Fruit fly (Drosophila melanogaster) whole organism, adult: Measurements from ENCODE around the gene CCDC53.
A peak's percentile ranks its signal among the peaks of the same experiment; 100 is the strongest.

Experiments used
- CG11617 ChIP-seq: fragments of 200-800 bp; sonication (Bioruptor generic); optimal IDR thresholded peaks from 2 replicates; lab custom pipeline; 2017; ENCODE audit warnings: mild to moderate bottlenecking, missing biosample characterization, missing genetic modification reagents, missing genetic modification characterization
- CG12768 ChIP-seq: fragments of 200-800 bp; sonication (Bioruptor generic); optimal IDR thresholded peaks from 2 replicates; lab custom pipeline; 2017; ENCODE audit warnings: missing biosample characterization, missing genetic modification characterization, mild to moderate bottlenecking, moderate library complexity, missing genetic modification reagents
- CG14711 ChIP-seq: fragments of 200-800 bp; sonication (Bioruptor generic); optimal IDR thresholded peaks from 2 replicates; lab custom pipeline; 2018; ENCODE audit warnings: missing biosample characterization, mild to moderate bottlenecking, missing genetic modification characterization, moderate library complexity
- CG1620 ChIP-seq: fragments of 200-800 bp; sonication (Bioruptor generic); optimal IDR thresholded peaks from 2 replicates; lab custom pipeline; 2016; ENCODE audit warnings: missing biosample characterization, missing genetic modification characterization
- CG33017 ChIP-seq: fragments of 200-800 bp; sonication (Bioruptor generic); optimal IDR thresholded peaks from 2 replicates; lab custom pipeline; 2018; ENCODE audit warnings: missing biosample characterization, mild to moderate bottlenecking, missing genetic modification characterization, moderate library complexity
- CG5204 ChIP-seq: fragments of 200-800 bp; sonication (Bioruptor generic); optimal IDR thresholded peaks from 2 replicates; lab custom pipeline; 2016; ENCODE audit warnings: missing biosample characterization, missing genetic modification characterization
- CG7045 ChIP-seq: fragments of 200-800 bp; sonication (Bioruptor generic); optimal IDR thresholded peaks from 2 replicates; lab custom pipeline; 2017; ENCODE audit warnings: missing biosample characterization, mild to moderate bottlenecking, missing genetic modification characterization
- CG7101 ChIP-seq: fragments of 200-800 bp; sonication (Bioruptor generic); optimal IDR thresholded peaks from 2 replicates; lab custom pipeline; 2018; ENCODE audit warnings: missing biosample characterization, mild to moderate bottlenecking, missing genetic modification characterization, moderate library complexity
- Clk ChIP-seq: fragments of 200-800 bp; sonication (Bioruptor generic); optimal IDR thresholded peaks from 2 replicates; lab custom pipeline; 2017; ENCODE audit warnings: missing biosample characterization, missing genetic modification characterization
- Crg-1 ChIP-seq: fragments of 200-800 bp; sonication (Bioruptor generic); optimal IDR thresholded peaks from 2 replicates; lab custom pipeline; 2016; ENCODE audit warnings: missing biosample characterization, missing genetic modification characterization
- Hr96 ChIP-seq: fragments of 200-800 bp; sonication (Bioruptor generic); optimal IDR thresholded peaks from 2 replicates; lab custom pipeline; 2016; ENCODE audit warnings: missing biosample characterization, missing genetic modification characterization
- Mnt ChIP-seq: fragments of 200-800 bp; sonication (Bioruptor generic); optimal IDR thresholded peaks from 2 replicates; lab custom pipeline; 2016; ENCODE audit warnings: missing biosample characterization, mild to moderate bottlenecking, missing genetic modification characterization
- bab1 ChIP-seq: fragments of 200-800 bp; sonication (Bioruptor generic); optimal IDR thresholded peaks from 3 replicates; lab custom pipeline; 2019; ENCODE audit warnings: missing biosample characterization, mild to moderate bottlenecking, missing genetic modification characterization, moderate library complexity
- cic ChIP-seq: fragments of 200-800 bp; sonication (Bioruptor generic); optimal IDR thresholded peaks from 2 replicates; lab custom pipeline; 2017; ENCODE audit warnings: missing biosample characterization, mild to moderate bottlenecking, missing genetic modification characterization, moderate library complexity
- cnc ChIP-seq, 2 experiments: fragments of >200 bp; optimal IDR thresholded peaks; 2 replicates each; lab custom pipeline; 2017
- kay ChIP-seq: fragments of 200-800 bp; sonication (Bioruptor generic); peaks from one replicate; lab custom pipeline; 2016; ENCODE audit warnings: missing biosample characterization, missing genetic modification characterization, borderline replicate concordance
- ovo ChIP-seq: fragments of 200-800 bp; sonication (Bioruptor generic); optimal IDR thresholded peaks from 2 replicates; lab custom pipeline; 2016; ENCODE audit warnings: missing biosample characterization, missing genetic modification characterization
- pad ChIP-seq: fragments of 200-800 bp; sonication (Bioruptor generic); optimal IDR thresholded peaks from 3 replicates; lab custom pipeline; 2017; ENCODE audit warnings: missing biosample characterization, missing genetic modification characterization, mild to moderate bottlenecking, moderate library complexity, missing genetic modification reagents
- tj ChIP-seq: fragments of 200-800 bp; sonication (Bioruptor generic); optimal IDR thresholded peaks from 3 replicates; lab custom pipeline; 2017; ENCODE audit warnings: missing biosample characterization, mild to moderate bottlenecking, missing genetic modification characterization, moderate library complexity
- toe ChIP-seq: fragments of 200-800 bp; sonication (Bioruptor generic); optimal IDR thresholded peaks from 2 replicates; lab custom pipeline; 2016; ENCODE audit warnings: missing biosample characterization, missing genetic modification characterization

CCDC53 gene

DNA sequence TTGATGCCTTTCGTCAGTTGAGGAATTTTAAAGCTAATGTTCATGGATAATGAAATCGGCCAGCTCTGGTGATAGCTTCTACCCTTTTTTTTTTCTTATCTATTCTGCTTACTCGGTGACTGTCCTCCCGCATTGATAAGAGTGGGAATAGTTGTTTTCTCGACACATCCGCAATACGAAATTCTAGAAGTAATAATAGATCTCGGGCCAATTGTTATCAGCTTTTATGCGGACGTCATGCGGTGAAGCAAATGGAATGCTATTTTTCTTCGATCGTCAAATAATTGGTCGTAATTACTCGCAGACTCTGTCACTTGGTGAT lies 46.5 kb downstream of the CCDC53 start:
- TF ChIP-seq cnc (optimal IDR thresholded peaks at IDR 0.05; lab: Kevin White, UChicago) (peak in 1 of 2 experiments; percentile 44), kay (GFP tag; lab: Kevin White, UChicago) (peak; percentile 68), cic (no peak), ovo (GFP tag; lab: Kevin White, UChicago) (no peak), Hr96 (GFP tag; lab: Kevin White, UChicago) (no peak), CG7045 (no peak), CG11617 (GFP tag; lab: Kevin White, UChicago) (peak; percentile 10), Clk (GFP tag; lab: Kevin White, UChicago) (no peak)

- TF ChIP-seq Crg-1 (GFP tag; lab: Kevin White, UChicago), result no peak
- no peak for TF ChIP-seq Hr96 (GFP tag; lab: Kevin White, UChicago)
- TF ChIP-seq kay (GFP tag; lab: Kevin White, UChicago), result no peak
- TF ChIP-seq pad, result no peak
- TF ChIP-seq CG33017 (tag; lab: Kevin White, UChicago), result peak; percentile 62
- peak; percentile 36 for TF ChIP-seq CG12768 (GFP tag; lab: Kevin White, UChicago)
- no peak for TF ChIP-seq CG5204 (GFP tag; lab: Kevin White, UChicago)
- TF ChIP-seq ovo (GFP tag; lab: Kevin White, UChicago), result no peak
- TF ChIP-seq CG1620 (GFP tag; lab: Kevin White, UChicago), result no peak
- TF ChIP-seq cic, result peak; percentile 61
- TF ChIP-seq cnc (optimal IDR thresholded peaks at IDR 0.05; lab: Kevin White, UChicago), result no peak
- TF ChIP-seq Clk (GFP tag; lab: Kevin White, UChicago), result no peak
- no peak for TF ChIP-seq CG7045
- TF ChIP-seq bab1 (GFP tag; lab: Kevin White, UChicago), result peak; percentile 21
- TF ChIP-seq CG14711, result peak; percentile 24
- TF ChIP-seq tj (GFP tag; lab: Kevin White, UChicago), result peak; percentile 80
- no peak for TF ChIP-seq toe (GFP tag; lab: Kevin White, UChicago)
- peak; percentile 55 for TF ChIP-seq CG11617 (GFP tag; lab: Kevin White, UChicago)
- TF ChIP-seq Mnt (GFP tag; lab: Kevin White, UChicago), result peak; percentile 63
- TF ChIP-seq CG7101 (tag; lab: Kevin White, UChicago), result no peak
Measured at dm6 chr2L:8088025-8088789, 47.3 kb downstream of the CCDC53 start.

- TF ChIP-seq Hr96 (GFP tag; lab: Kevin White, UChicago) (no peak), kay (GFP tag; lab: Kevin White, UChicago) (peak; percentile 57)
Measured at dm6 chr2L:8091429-8091828, 50.5 kb downstream of the CCDC53 start.
